Fruit fly (Drosophila melanogaster) whole organism, embryonic: ENCODE data around the gene mRpL14.
A peak's percentile ranks its signal among the peaks of the same experiment; 100 is the strongest.

Experiments used
- Awh ChIP-seq: fragments of 200-800 bp; sonication (Bioruptor generic); IDR thresholded peaks from 2 replicates; pipeline ENCODE4, ENCODE4 v1.3.6; 2022; ENCODE audit warnings: missing biosample characterization, missing genetic modification characterization
- CG10654 ChIP-seq: fragments of 200-800 bp; sonication (Bioruptor generic); optimal IDR thresholded peaks from 2 replicates; lab custom pipeline; 2016; ENCODE audit warnings: missing biosample characterization, missing genetic modification characterization
- CG11398 ChIP-seq: fragments of 200-800 bp; sonication (Bioruptor generic); optimal IDR thresholded peaks from 2 replicates; lab custom pipeline; 2016; ENCODE audit warnings: missing biosample characterization, missing genetic modification characterization
- CG11456 ChIP-seq: fragments of 200-800 bp; sonication (Bioruptor generic); IDR thresholded peaks from 3 replicates; pipeline ENCODE4 v1.3.6; 2022; ENCODE audit warnings: missing biosample characterization, missing genetic modification characterization
- CG11723 ChIP-seq: fragments of 200-800 bp; sonication (Bioruptor generic); optimal IDR thresholded peaks from 2 replicates; lab custom pipeline; 2017; ENCODE audit warnings: missing biosample characterization, mild to moderate bottlenecking, missing genetic modification characterization
- CG12236 ChIP-seq: fragments of 200-800 bp; sonication (Bioruptor generic); optimal IDR thresholded peaks from 2 replicates; lab custom pipeline; 2016; ENCODE audit warnings: missing biosample characterization, missing genetic modification characterization
- CG13287 ChIP-seq: fragments of 200-800 bp; sonication (Bioruptor generic); IDR thresholded peaks from 2 replicates; pipeline ENCODE4 v1.3.6; 2022; ENCODE audit warnings: missing biosample characterization, missing genetic modification characterization; ENCODE audit not compliant: partially characterized antibody
- CG13296 ChIP-seq: fragments of 200-800 bp; sonication (Bioruptor generic); optimal IDR thresholded peaks from 3 replicates; lab custom pipeline; 2018; ENCODE audit warnings: missing biosample characterization, mild to moderate bottlenecking, missing genetic modification characterization
- CG14710 ChIP-seq: fragments of 200-800 bp; sonication (Bioruptor generic); optimal IDR thresholded peaks from 3 replicates; lab custom pipeline; 2019; ENCODE audit warnings: missing biosample characterization, mild to moderate bottlenecking, missing genetic modification characterization, moderate library complexity
- CG1603 ChIP-seq: fragments of 200-800 bp; sonication (Bioruptor generic); optimal IDR thresholded peaks from 2 replicates; lab custom pipeline; 2019; ENCODE audit warnings: missing biosample characterization, mild to moderate bottlenecking, missing genetic modification characterization, moderate library complexity
- CG17361 ChIP-seq: fragments of 200-800 bp; sonication (Bioruptor generic); IDR thresholded peaks from 3 replicates; pipeline ENCODE4 v1.3.6; 2022; ENCODE audit warnings: missing biosample characterization, missing genetic modification characterization
- CG17612 ChIP-seq: fragments of 200-800 bp; sonication (Bioruptor generic); IDR thresholded peaks from 2 replicates; pipeline ENCODE4 v1.3.6; 2022; ENCODE audit warnings: missing biosample characterization, missing genetic modification characterization
- CG1792 ChIP-seq: fragments of 200-800 bp; sonication (Bioruptor generic); optimal IDR thresholded peaks from 2 replicates; lab custom pipeline; 2016; ENCODE audit warnings: missing biosample characterization, missing genetic modification characterization
- CG1832 ChIP-seq: fragments of 200-800 bp; sonication (Bioruptor generic); optimal IDR thresholded peaks from 2 replicates; lab custom pipeline; 2017; ENCODE audit warnings: missing biosample characterization, mild to moderate bottlenecking, missing genetic modification characterization, inconsistent platforms
- CG18619 ChIP-seq: fragments of 200-800 bp; sonication (Bioruptor generic); optimal IDR thresholded peaks from 3 replicates; lab custom pipeline; 2017; ENCODE audit warnings: missing biosample characterization, mild to moderate bottlenecking, missing genetic modification characterization
- CG2678 ChIP-seq: fragments of 200-800 bp; sonication (Bioruptor generic); optimal IDR thresholded peaks from 3 replicates; lab custom pipeline; 2019; ENCODE audit warnings: missing biosample characterization, mild to moderate bottlenecking, missing genetic modification characterization, moderate library complexity
- CG31388 ChIP-seq: fragments of 200-800 bp; sonication (Bioruptor generic); optimal IDR thresholded peaks from 2 replicates; lab custom pipeline; 2016; ENCODE audit warnings: missing biosample characterization, missing genetic modification characterization
- CG32532 ChIP-seq: fragments of 200-800 bp; sonication (Bioruptor generic); IDR thresholded peaks from 2 replicates; pipeline ENCODE4 v1.3.6; 2022; ENCODE audit warnings: missing biosample characterization, missing genetic modification characterization
- CG34224 ChIP-seq: fragments of 200-800 bp; sonication (Bioruptor generic); IDR thresholded peaks from 3 replicates; pipeline ENCODE4 v1.3.6; 2022; ENCODE audit warnings: missing biosample characterization, missing genetic modification characterization; ENCODE audit not compliant: partially characterized antibody
- CG3847 ChIP-seq: fragments of 200-800 bp; sonication (Bioruptor generic); IDR thresholded peaks from 2 replicates; pipeline ENCODE4 v1.3.6; 2022; ENCODE audit warnings: missing biosample characterization, missing genetic modification characterization
- CG6791 ChIP-seq: fragments of 200-800 bp; sonication (Bioruptor generic); IDR thresholded peaks from 3 replicates; pipeline ENCODE4 v1.3.6; 2022; ENCODE audit warnings: missing biosample characterization, missing genetic modification characterization; ENCODE audit not compliant: partially characterized antibody
- CG6854 ChIP-seq: fragments of 200-800 bp; sonication (Bioruptor generic); optimal IDR thresholded peaks from 3 replicates; lab custom pipeline; 2017; ENCODE audit warnings: missing biosample characterization, mild to moderate bottlenecking, missing genetic modification characterization
- CG7357 ChIP-seq: fragments of 200-800 bp; sonication (Bioruptor generic); IDR thresholded peaks from 3 replicates; pipeline ENCODE4 v1.3.6; 2022; ENCODE audit warnings: missing biosample characterization, missing genetic modification characterization
- CG7786 ChIP-seq: fragments of 200-800 bp; sonication (Bioruptor generic); optimal IDR thresholded peaks from 2 replicates; lab custom pipeline; 2016; ENCODE audit warnings: missing biosample characterization, missing genetic modification characterization
- Dref ChIP-seq: fragments of 200-800 bp; sonication (Bioruptor generic); IDR thresholded peaks from 2 replicates; pipeline ENCODE4 v1.3.6; 2022; ENCODE audit warnings: missing biosample characterization, missing genetic modification characterization
- Hand ChIP-seq: fragments of 200-800 bp; sonication (Bioruptor generic); optimal IDR thresholded peaks from 2 replicates; lab custom pipeline; 2017; ENCODE audit warnings: mild to moderate bottlenecking, missing biosample characterization, missing genetic modification reagents, missing genetic modification characterization
- Optix ChIP-seq: fragments of 200-800 bp; sonication (Bioruptor generic); IDR thresholded peaks from 3 replicates; pipeline ENCODE4 v1.3.6; 2022; ENCODE audit warnings: missing biosample characterization, missing genetic modification characterization
- Sry-β ChIP-seq: fragments of 200-800 bp; sonication (Bioruptor generic); optimal IDR thresholded peaks from 2 replicates; lab custom pipeline; 2018; ENCODE audit warnings: missing biosample characterization, mild to moderate bottlenecking, missing genetic modification characterization, moderate library complexity
- ap ChIP-seq: fragments of 200-800 bp; sonication (Bioruptor generic); IDR thresholded peaks from 2 replicates; pipeline ENCODE4 v1.3.6; 2022; ENCODE audit warnings: missing biosample characterization, missing genetic modification characterization
- cad ChIP-seq: fragments of >200 bp; optimal IDR thresholded peaks from 2 replicates; lab custom pipeline; 2017; ENCODE audit warnings: missing biosample characterization, missing genetic modification characterization
- cas ChIP-seq: fragments of 200-800 bp; sonication (Bioruptor generic); IDR thresholded peaks from 2 replicates; pipeline ENCODE4 v1.3.6; 2022; ENCODE audit warnings: missing biosample characterization, missing genetic modification characterization
- chn ChIP-seq: fragments of 200-800 bp; sonication (Bioruptor generic); optimal IDR thresholded peaks from 2 replicates; lab custom pipeline; 2016; ENCODE audit warnings: missing biosample characterization, missing genetic modification characterization
- emc ChIP-seq: fragments of 200-800 bp; sonication (Bioruptor generic); optimal IDR thresholded peaks from 2 replicates; lab custom pipeline; 2016; ENCODE audit warnings: missing biosample characterization, missing genetic modification characterization
- fru ChIP-seq: fragments of >200 bp; optimal IDR thresholded peaks from 2 replicates; lab custom pipeline; 2017
- ftz-f1 ChIP-seq: fragments of 200-800 bp; sonication (Bioruptor generic); optimal IDR thresholded peaks from 2 replicates; lab custom pipeline; 2016; ENCODE audit warnings: missing biosample characterization, missing genetic modification characterization
- fu2 ChIP-seq: fragments of 200-800 bp; sonication (Bioruptor generic); optimal IDR thresholded peaks from 2 replicates; lab custom pipeline; 2016; ENCODE audit warnings: missing biosample characterization, missing genetic modification characterization
- mam ChIP-seq: fragments of 200-800 bp; sonication (Bioruptor generic); optimal IDR thresholded peaks from 3 replicates; lab custom pipeline; 2016; ENCODE audit warnings: missing biosample characterization, missing genetic modification characterization
- mld ChIP-seq: fragments of 200-800 bp; sonication (Bioruptor generic); IDR thresholded peaks from 3 replicates; pipeline ENCODE4 v1.3.6; 2022; ENCODE audit warnings: missing biosample characterization, missing genetic modification characterization; ENCODE audit not compliant: partially characterized antibody
- nau ChIP-seq: fragments of 200-800 bp; sonication (Bioruptor generic); optimal IDR thresholded peaks from 3 replicates; lab custom pipeline; 2017; ENCODE audit warnings: missing biosample characterization, mild to moderate bottlenecking, missing genetic modification characterization, missing genetic modification reagents
- p53 ChIP-seq: fragments of 200-800 bp; sonication (Bioruptor generic); optimal IDR thresholded peaks from 2 replicates; lab custom pipeline; 2016; ENCODE audit warnings: missing biosample characterization, missing genetic modification characterization
- prd ChIP-seq, 3 experiments: fragments of >200 bp in 2 of 3; fragments of 200-800 bp in 1 of 3; sonication (Bioruptor generic) in 1 of 3; optimal IDR thresholded peaks in 2 of 3; IDR thresholded peaks in 1 of 3; 2 replicates in 2 of 3; 3 replicates in 1 of 3; pipeline versions ENCODE4 v1.3.6 to Lab custom; 2017 to 2022; ENCODE audit warnings: missing biosample characterization in 1 of 3, missing genetic modification characterization in 1 of 3
- ranshi ChIP-seq: fragments of 200-800 bp; sonication (Bioruptor generic); IDR thresholded peaks from 2 replicates; pipeline ENCODE4 v1.3.6; 2022; ENCODE audit warnings: missing biosample characterization, missing genetic modification characterization
- repo ChIP-seq: fragments of 200-800 bp; sonication (Bioruptor generic); optimal IDR thresholded peaks from 2 replicates; lab custom pipeline; 2016; ENCODE audit warnings: missing biosample characterization, missing genetic modification characterization
- ro ChIP-seq: fragments of 200-800 bp; sonication (Bioruptor generic); IDR thresholded peaks from 2 replicates; pipeline ENCODE4 v1.3.6; 2022; ENCODE audit warnings: missing biosample characterization, missing genetic modification characterization
- sc ChIP-seq, 3 experiments: fragments of >200 bp in 2 of 3; fragments of 200-800 bp in 1 of 3; sonication (Bioruptor generic) in 1 of 3; optimal IDR thresholded peaks; 2 replicates in 2 of 3; 3 replicates in 1 of 3; lab custom pipeline; 2017; ENCODE audit warnings: mild to moderate bottlenecking in 1 of 3, missing biosample characterization in 1 of 3, missing genetic modification characterization in 1 of 3, missing genetic modification reagents in 1 of 3
- sisA ChIP-seq: fragments of 200-800 bp; sonication (Bioruptor generic); IDR thresholded peaks from 2 replicates; pipeline ENCODE4 v1.3.6; 2022; ENCODE audit warnings: missing biosample characterization, missing genetic modification characterization
- vvl ChIP-seq: fragments of 200-800 bp; sonication (Bioruptor generic); IDR thresholded peaks from 2 replicates; pipeline ENCODE4 v1.3.6; 2022; ENCODE audit warnings: missing biosample characterization, missing genetic modification characterization

Gene mRpL14

dm6 chrX:2300293-2301068 is 44.0 kb downstream of the mRpL14 start (continued):
- TF ChIP-seq CG17361 (GFP tag; lab: Robert Waterston, UW) (peak; percentile 90), Dref (GFP tag; lab: Robert Waterston, UW) (peak; percentile 32; the same call in 1 of the 2 replicates), CG1603 (tag; lab: Kevin White, UChicago) (peak; percentile 98), ap (GFP tag; lab: Robert Waterston, UW) (peak; percentile 97), sc (optimal IDR thresholded peaks at IDR 0.05; lab: Kevin White, UChicago) (no peak), sc (GFP tag; optimal IDR thresholded peaks at IDR 0.05; lab: Kevin White, UChicago) (peak; percentile 93), CG7357 (peak; percentile 89), ranshi (GFP tag; lab: Robert Waterston, UW) (peak; percentile 97), nau (GFP tag; lab: Kevin White, UChicago) (peak; percentile 94), Sry-β (peak; percentile 69), Awh (GFP tag; lab: Robert Waterston, UW) (peak; percentile 99), fru (lab: Kevin White, UChicago) (no peak), CG1832 (GFP tag; lab: Kevin White, UChicago) (no peak), ftz-f1 (GFP tag; lab: Kevin White, UChicago) (peak; percentile 35), CG7786 (GFP tag; lab: Kevin White, UChicago) (peak; percentile 94), CG11723 (peak; percentile 92), CG12236 (GFP tag; lab: Kevin White, UChicago) (peak; percentile 86), cad (GFP tag; lab: Kevin White, UChicago) (no peak), CG13296 (GFP tag; lab: Kevin White, UChicago) (peak; percentile 89), cas (GFP tag; lab: Robert Waterston, UW) (peak; percentile 82), repo (GFP tag; lab: Kevin White, UChicago) (peak; percentile 71), CG11456 (peak; percentile 97), CG17612 (GFP tag; lab: Robert Waterston, UW) (peak; percentile 91), vvl (GFP tag; lab: Robert Waterston, UW) (peak; percentile 99), p53 (GFP tag; lab: Kevin White, UChicago) (peak; percentile 79), prd (optimal IDR thresholded peaks at IDR 0.05; lab: Kevin White, UChicago) (no peak), prd (GFP tag; IDR thresholded peaks at IDR 0.05; lab: Robert Waterston, UW) (peak; percentile 98), CG31388 (peak; percentile 74), emc (GFP tag; lab: Kevin White, UChicago) (peak; percentile 79), CG18619 (GFP tag; lab: Kevin White, UChicago) (peak; percentile 93), CG32532 (GFP tag; lab: Robert Waterston, UW) (peak; percentile 96), CG6791 (no peak), fu2 (GFP tag; lab: Kevin White, UChicago) (peak; percentile 89), CG2678 (tag; lab: Kevin White, UChicago) (peak; percentile 95), CG10654 (GFP tag; lab: Kevin White, UChicago) (peak; percentile 84), CG3847 (GFP tag; lab: Robert Waterston, UW) (peak; percentile 96), ro (GFP tag; lab: Robert Waterston, UW) (peak; percentile 90), Hand (GFP tag; lab: Kevin White, UChicago) (peak; percentile 90), CG13287 (GFP tag; lab: Robert Waterston, UW) (peak; percentile 17; the same call in 1 of the 2 replicates), CG34224 (GFP tag; lab: Robert Waterston, UW) (no peak), chn (peak; percentile 93), Optix (GFP tag; lab: Robert Waterston, UW) (peak; percentile 98), CG14710 (tag; lab: Kevin White, UChicago) (peak; percentile 81), sisA (GFP tag; lab: Robert Waterston, UW) (peak; percentile 96), CG11398 (GFP tag; lab: Kevin White, UChicago) (peak; percentile 94), CG1792 (GFP tag; lab: Kevin White, UChicago) (peak; percentile 88), mam (GFP tag; lab: Kevin White, UChicago) (peak; percentile 89), mld (GFP tag; lab: Robert Waterston, UW) (no peak), CG6854 (GFP tag; lab: Kevin White, UChicago) (peak; percentile 90)
- TF ChIP-seq, all 482 proteins: peak for 434
